Fruit fly (Drosophila melanogaster): ENCODE data around the gene Axud1.

Gene Axud1

DNA sequence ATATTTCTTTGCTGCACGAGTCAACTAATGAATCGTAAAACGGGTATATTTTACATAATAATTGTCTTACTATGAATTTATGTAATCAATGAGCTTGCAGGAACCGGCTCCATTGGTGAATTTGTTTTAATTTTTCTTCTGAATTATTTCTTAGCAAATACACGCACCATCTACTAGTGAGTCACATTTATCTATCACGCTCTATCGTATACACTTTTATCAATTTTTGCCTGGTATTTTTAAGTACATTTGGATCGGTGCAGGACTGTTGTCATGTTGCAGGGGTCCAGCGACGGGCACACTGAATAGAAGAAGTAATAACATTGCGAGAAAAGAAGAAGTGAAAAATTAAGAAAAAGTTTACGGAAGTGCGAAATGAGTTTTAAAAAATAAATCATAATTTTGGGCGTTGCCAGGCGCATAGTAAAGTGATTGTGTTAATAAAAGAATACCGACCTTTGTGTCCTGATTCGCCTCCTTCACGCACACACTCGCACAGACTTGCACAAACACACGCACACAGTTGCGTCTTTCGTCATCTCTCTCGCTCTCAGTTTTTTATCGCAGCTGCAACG is at the start of gene Axud1, which contains the start of gene Rab5:
Axud1 (plus strand) TSS at position 269 of the 575 bp plus-strand sequence.
Rab5 (minus strand) TSS at position 197 of the 575 bp plus-strand sequence.
- TF ChIP-seq Sin3A (optimal IDR thresholded peaks at IDR 0.05), result no peak
- TF ChIP-seq Myc (optimal IDR thresholded peaks at IDR 0.05), result no peak
- no peak for TF ChIP-seq h (optimal IDR thresholded peaks at IDR 0.05)
- TF ChIP-seq psq (optimal IDR thresholded peaks at IDR 0.05), result no peak
- TF ChIP-seq insv (optimal IDR thresholded peaks at IDR 0.05), result no peak
- no peak for TF ChIP-seq ttk (optimal IDR thresholded peaks at IDR 0.05)

DNA sequence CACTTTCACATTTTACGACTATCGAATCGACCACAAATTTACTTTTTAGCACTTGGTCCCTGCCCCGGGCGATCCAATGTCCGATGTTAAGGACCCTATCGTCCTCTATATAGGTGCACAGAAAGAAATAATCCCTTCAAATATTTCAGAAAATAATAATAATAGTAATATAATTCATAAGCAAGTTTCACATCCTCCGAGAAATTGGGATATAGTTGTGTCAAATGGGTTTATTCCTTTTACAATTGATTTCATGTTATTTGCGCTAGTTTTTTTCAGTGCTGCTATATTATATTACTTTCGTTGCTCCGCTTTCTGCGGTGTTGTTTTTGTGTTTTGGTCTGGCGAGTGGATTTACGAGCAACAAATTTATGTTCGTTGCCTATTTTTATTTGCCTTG is 16.7 kb upstream of the Axud1 start:
- TF ChIP-seq psq (optimal IDR thresholded peaks at IDR 0.05) (no peak), Sin3A (optimal IDR thresholded peaks at IDR 0.05) (no peak), Myc (optimal IDR thresholded peaks at IDR 0.05) (no peak), insv (optimal IDR thresholded peaks at IDR 0.05) (no peak), h (optimal IDR thresholded peaks at IDR 0.05) (no peak), ttk (optimal IDR thresholded peaks at IDR 0.05) (no peak)

DNA sequence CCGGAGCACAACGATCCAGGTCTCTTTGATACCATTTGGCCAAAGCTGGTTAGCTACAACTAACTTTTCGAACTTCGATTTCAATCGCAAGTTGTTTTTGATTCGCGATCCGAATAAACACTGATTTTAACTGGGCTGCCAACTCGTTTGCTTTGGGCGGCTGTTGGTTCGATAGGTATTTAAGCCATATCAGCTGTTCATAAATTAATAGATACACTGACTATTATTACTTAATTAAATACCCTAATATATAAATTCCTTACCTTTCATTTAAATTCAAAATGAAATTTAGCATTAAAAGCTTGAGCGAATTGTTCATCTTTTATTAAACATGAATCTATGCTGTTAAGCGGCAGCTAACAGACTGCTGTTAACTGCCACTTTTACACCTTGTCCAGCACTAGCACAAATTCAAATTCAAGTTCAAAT is 7.9 kb upstream of the Axud1 start, which contains the start of gene CG9967:
CG9967 (minus strand) TSS at position 129 of the 429 bp plus-strand sequence.
- TF ChIP-seq Sin3A (optimal IDR thresholded peaks at IDR 0.05) (no peak), h (optimal IDR thresholded peaks at IDR 0.05) (no peak), psq (optimal IDR thresholded peaks at IDR 0.05) (no peak), ttk (optimal IDR thresholded peaks at IDR 0.05) (no peak), Myc (optimal IDR thresholded peaks at IDR 0.05) (no peak)

DNA sequence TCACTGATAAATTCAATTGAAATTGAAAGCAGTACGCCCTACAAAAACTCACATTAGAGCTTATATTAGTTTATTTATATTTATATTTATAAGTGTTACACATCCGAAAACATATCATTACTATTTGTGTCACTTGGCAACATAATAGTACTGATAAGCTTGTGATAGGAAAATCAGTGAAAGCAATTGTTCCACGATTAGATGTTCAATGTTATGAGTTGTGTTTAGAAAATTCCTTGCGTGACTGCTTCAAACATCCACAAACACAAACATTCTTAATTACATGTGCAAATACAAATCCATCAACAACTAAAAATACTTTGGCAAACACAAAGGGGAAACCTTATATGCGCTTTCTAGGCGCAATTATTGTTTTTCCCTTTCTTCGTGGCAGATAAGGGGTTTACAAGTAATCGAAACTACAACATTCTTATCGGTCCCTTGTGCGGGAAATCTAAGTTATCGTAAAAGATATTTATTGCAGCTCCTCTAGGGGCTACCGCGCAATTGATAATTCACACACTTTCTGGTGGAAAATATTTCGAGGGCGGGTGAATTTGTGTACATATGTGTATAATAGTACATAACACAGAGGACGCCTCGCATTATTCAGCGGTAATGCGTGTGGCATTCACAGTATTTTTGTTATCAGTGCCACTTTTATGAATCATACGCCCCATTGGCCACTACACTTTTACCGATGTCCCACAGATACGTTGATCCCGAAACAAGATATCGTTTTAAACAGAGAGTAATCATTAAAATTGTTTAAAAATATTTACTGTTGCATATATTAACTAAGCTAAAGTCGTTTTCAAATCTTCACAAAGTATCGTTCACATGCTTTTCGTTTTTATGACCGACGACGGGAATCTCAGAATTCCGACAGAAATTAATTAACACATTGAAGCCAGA is 3.0 kb upstream of the Axud1 start:
- TF ChIP-seq insv (optimal IDR thresholded peaks at IDR 0.05) (no peak), Sin3A (optimal IDR thresholded peaks at IDR 0.05) (no peak), Myc (optimal IDR thresholded peaks at IDR 0.05) (no peak), ttk (optimal IDR thresholded peaks at IDR 0.05) (no peak), h (optimal IDR thresholded peaks at IDR 0.05) (no peak), psq (optimal IDR thresholded peaks at IDR 0.05) (no peak)

DNA sequence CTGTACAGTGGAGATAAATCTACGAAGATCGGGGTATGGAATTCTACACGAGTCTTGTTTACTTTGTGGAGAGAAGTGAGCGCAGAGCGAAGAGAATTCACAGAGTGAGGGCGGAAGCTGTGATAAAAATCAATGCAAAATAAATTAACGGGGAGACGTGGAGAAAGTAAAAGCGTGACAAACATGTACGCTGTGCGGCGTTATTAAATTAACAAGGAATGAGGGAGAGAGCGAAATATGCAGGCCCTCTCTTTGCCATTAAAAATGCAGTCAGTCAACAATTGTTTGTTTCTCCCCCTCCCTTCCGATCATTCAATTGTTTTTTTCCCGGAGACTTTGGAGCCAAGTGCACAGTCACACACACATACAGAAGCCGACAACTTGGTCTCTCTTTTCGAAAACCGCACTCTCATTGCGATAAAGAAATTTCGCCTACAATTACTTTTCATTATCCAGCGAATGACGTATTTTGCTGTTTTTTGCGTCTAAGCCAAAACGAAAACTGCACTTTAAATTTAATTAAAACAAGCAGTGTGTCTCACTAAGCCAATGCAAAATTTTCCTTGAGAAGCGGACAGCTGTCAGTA is 2.2 kb upstream of the Axud1 start:
- TF ChIP-seq h (optimal IDR thresholded peaks at IDR 0.05) (no peak), Myc (optimal IDR thresholded peaks at IDR 0.05) (no peak), ttk (optimal IDR thresholded peaks at IDR 0.05) (no peak), psq (optimal IDR thresholded peaks at IDR 0.05) (no peak), Sin3A (optimal IDR thresholded peaks at IDR 0.05) (no peak)

DNA sequence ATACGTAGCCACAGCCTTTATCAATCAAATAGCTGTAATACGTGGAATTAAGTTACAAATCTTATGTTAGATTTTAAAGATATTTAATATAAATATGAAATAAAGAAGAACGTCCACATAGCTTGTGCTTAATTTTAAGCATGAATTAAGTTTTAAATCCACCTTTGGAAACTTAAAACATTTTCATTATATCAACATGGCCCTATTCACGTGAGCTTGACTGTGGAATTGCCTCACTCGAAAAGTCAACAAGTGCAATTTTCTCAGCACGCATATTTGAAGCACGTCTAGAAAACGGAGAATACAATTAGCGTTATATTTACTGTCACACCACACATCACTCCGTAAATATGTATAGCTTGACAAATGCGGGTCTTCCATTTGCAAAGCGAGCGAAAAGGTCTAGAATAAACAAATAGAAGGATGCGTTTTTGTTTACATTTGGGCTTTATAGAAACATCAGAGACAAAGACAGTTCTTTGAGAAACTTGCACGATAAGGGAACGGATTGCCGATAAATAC is 1.5 kb upstream of the Axud1 start:
- TF ChIP-seq Myc (optimal IDR thresholded peaks at IDR 0.05), result no peak
- TF ChIP-seq insv (optimal IDR thresholded peaks at IDR 0.05), result no peak
- TF ChIP-seq Sin3A (optimal IDR thresholded peaks at IDR 0.05), result no peak
- no peak for TF ChIP-seq ttk (optimal IDR thresholded peaks at IDR 0.05)
- no peak for TF ChIP-seq psq (optimal IDR thresholded peaks at IDR 0.05)
- TF ChIP-seq h (optimal IDR thresholded peaks at IDR 0.05), result no peak

DNA sequence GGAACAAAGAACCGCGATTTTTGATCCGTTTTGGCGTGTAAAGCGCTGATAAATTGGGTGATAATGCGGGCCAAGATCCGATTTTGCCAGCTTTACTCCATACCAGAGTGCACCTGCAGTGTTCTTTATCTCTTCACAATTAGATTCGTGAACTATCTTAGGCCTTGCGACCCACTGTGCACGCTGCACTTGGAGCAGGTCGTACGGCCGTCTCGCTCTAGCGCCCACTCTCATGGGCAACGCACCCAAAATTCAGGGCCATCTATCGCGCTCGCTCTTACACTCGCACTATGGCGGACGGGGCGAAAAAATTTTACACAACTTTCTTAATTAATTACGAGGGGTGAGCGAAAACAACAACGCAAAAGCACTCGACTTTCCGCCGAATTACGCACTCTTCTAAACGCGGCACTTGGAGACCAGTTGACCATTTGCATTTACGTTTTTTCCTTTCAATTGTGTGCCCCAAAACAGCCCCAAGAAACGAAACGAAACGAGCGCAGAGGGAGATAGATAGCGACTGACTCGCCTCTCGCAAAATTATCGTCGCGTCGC is 868 bp upstream of the Axud1 start:
- no peak for TF ChIP-seq psq (optimal IDR thresholded peaks at IDR 0.05)
- TF ChIP-seq Sin3A (optimal IDR thresholded peaks at IDR 0.05), result no peak
- TF ChIP-seq insv (optimal IDR thresholded peaks at IDR 0.05), result no peak
- no peak for TF ChIP-seq Myc (optimal IDR thresholded peaks at IDR 0.05)
- TF ChIP-seq ttk (optimal IDR thresholded peaks at IDR 0.05), result no peak
- no peak for TF ChIP-seq h (optimal IDR thresholded peaks at IDR 0.05)

DNA sequence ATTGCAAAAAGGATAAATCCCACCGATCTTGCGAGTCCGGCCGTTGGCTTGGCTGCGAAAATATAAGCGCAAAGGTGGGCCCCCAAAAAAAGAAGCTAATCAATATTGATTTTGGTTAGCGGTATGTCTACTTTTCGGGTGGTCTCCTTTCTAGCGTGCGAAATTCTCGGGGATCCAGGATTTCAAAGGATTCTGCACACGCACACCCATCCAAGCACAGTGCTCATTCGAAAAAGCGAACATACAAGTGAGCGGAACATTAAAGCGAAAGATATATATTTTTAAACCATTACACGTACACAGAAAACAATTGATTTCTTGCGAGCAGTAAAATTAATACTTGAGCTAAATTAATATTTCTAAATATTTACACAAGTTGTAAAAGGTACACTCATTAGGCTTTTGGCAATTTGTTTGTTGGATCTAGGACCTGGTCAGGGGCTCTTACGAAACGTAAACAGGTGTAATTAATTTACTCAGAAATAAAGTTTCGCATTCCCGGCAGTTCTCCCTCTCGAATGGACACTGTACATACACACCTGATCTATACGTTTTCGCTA is 590 bp downstream of the Axud1 start:
- TF ChIP-seq psq (optimal IDR thresholded peaks at IDR 0.05) (no peak), insv (optimal IDR thresholded peaks at IDR 0.05) (no peak), ttk (optimal IDR thresholded peaks at IDR 0.05) (no peak), Myc (optimal IDR thresholded peaks at IDR 0.05) (no peak), h (optimal IDR thresholded peaks at IDR 0.05) (no peak), Sin3A (optimal IDR thresholded peaks at IDR 0.05) (no peak)

DNA sequence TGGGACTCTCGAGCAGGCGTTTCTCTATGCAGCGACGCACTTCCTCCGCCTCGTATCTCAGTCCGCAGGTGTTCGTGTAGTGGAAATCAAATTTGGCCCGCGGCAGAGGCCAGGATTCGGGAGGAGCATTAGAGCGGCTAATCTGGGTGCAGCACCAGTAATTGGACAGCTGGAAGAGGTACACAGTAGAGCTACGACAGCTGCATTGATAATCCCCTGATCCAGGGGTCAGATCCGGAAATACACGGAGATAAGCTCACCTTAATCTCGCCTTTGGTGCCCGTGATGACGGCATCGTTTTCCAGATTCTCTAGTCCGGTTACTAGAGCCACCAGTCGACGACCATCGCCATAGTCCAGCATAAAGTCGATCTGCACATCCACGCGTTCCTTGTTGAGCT is 5.2 kb downstream of the Axud1 start:
- no peak for TF ChIP-seq Myc (optimal IDR thresholded peaks at IDR 0.05)
- TF ChIP-seq psq (optimal IDR thresholded peaks at IDR 0.05), result no peak
- TF ChIP-seq Sin3A (optimal IDR thresholded peaks at IDR 0.05), result no peak
- TF ChIP-seq ttk (optimal IDR thresholded peaks at IDR 0.05), result no peak
- TF ChIP-seq h (optimal IDR thresholded peaks at IDR 0.05), result no peak
- TF ChIP-seq insv (optimal IDR thresholded peaks at IDR 0.05), result no peak

DNA sequence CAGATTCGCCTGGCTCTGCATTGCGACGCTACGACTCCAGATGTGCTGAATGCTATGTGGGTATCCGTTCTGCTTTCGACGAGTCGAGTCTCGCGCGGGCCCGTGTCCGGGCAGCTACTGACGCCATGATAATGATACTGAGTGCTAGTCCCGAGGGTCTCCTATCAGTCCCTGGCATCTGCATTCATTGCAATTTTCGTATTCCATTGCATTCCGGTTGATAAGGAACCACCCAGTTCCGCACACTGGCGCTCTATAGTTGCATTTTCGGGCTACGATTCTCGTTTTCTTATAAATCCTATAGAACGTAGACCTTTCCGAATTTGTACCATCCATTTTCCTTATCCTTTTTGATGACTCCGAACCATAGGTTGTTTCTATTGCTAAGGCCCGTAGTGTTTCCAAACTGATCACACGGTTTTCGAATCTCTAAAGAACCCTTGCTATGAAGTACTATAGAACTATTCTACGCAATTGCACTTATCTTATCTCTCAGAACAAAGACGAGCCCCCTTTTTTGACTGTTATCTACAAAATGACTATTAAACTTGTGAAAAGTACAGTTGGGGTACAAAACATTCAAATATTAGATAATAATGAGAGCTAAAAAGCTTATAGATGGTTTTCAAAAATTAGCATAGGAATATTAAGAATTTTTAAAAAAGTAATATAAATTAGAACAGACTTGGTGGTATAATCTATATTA is 6.4 kb downstream of the Axud1 start, which contains the start of gene CG3597:
CG3597 (minus strand) TSS at position 119 of the 706 bp plus-strand sequence.
- TF ChIP-seq h (optimal IDR thresholded peaks at IDR 0.05) (no peak), Myc (optimal IDR thresholded peaks at IDR 0.05) (no peak), psq (optimal IDR thresholded peaks at IDR 0.05) (no peak), ttk (optimal IDR thresholded peaks at IDR 0.05) (no peak), insv (optimal IDR thresholded peaks at IDR 0.05) (no peak), Sin3A (optimal IDR thresholded peaks at IDR 0.05) (no peak)

DNA sequence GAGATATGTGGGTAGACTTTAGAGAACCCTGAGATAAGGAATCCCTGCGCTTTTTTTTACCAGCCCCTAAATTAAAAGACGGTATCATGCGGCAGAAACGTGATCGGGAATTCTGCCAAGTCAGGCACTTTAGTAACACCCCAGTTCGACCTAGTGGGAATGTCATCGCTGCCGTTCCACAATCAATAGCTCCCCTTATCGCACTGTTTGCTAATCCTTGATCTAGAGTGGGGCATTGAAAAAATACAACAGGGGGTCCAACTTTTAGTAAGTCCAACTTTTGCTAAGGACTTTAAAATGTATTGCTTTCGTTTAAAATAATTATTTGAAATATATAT is 6.9 kb downstream of the Axud1 start:
- TF ChIP-seq Sin3A (optimal IDR thresholded peaks at IDR 0.05) (no peak), psq (optimal IDR thresholded peaks at IDR 0.05) (no peak), Myc (optimal IDR thresholded peaks at IDR 0.05) (no peak), ttk (optimal IDR thresholded peaks at IDR 0.05) (no peak), h (optimal IDR thresholded peaks at IDR 0.05) (no peak), insv (optimal IDR thresholded peaks at IDR 0.05) (no peak)

Measured in Kc167 (cell line).